Worm (Caenorhabditis elegans): Measurements from ENCODE around the gene Y69H2.7.

DNA sequence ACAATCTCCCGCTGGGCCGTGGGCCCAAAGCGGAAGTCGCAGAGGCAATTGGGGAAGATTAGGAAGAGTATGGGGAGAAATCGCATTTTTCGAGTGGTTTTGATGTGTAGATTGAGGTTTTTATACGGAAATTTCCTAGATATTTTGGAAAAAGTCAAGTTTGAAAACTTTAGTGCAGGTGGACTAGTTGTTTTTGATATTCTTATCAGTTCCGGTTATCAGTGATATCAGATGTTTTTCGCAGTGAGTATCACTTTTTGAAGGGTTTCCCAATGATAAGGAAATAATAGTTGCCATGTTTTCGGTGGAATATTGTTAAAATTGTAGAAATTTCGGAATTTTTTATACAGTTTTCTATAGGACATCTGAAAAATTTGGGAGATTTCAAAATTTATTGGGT is 44.6 kb downstream of the Y69H2.7 start, which contains the start of gene scl-20:
- TF ChIP-seq nhr-237 (tag; optimal IDR thresholded peaks at IDR 0.05) (no peak), snpc-1.2 (GFP tag; IDR thresholded peaks at IDR 0.05) (no peak), egl-27 (tag; optimal IDR thresholded peaks at IDR 0.05) (no peak), ama-1 (optimal IDR thresholded peaks at IDR 0.05) (no peak), jun-1 (tag; optimal IDR thresholded peaks at IDR 0.05) (no peak), ZK546.5 (tag; optimal IDR thresholded peaks at IDR 0.05) (no peak), ztf-11 (tag; optimal IDR thresholded peaks at IDR 0.05) (no peak), fkh-10 (GFP tag; optimal IDR thresholded peaks at IDR 0.05) (no peak), nhr-28 (tag; optimal IDR thresholded peaks at IDR 0.05) (no peak), snpc-4 (tag; optimal IDR thresholded peaks at IDR 0.05) (no peak), zag-1 (tag; optimal IDR thresholded peaks at IDR 0.05) (no peak), tra-1 (GFP tag; IDR thresholded peaks at IDR 0.05) (no peak), tag-97 (GFP tag; IDR thresholded peaks at IDR 0.05) (no peak)
